Worm (Caenorhabditis elegans) whole organism, young adult: ENCODE data around the gene T26A5.2.

Experiments
- B0336.3 ChIP-seq: fragments of 200-800 bp; sonication (Bioruptor generic); IDR thresholded peaks from 2 replicates; pipeline ENCODE4 v1.3.6; 2022; ENCODE audit warnings: missing genetic modification characterization, missing compliant biosample characterization
- C06A6.2 ChIP-seq: fragments of 200-800 bp; sonication (Bioruptor generic); conservative IDR thresholded peaks from 2 replicates; pipeline ENCODE4 v1.3.6; 2022; ENCODE audit warnings: missing genetic modification characterization, missing compliant biosample characterization
- D2030.7 ChIP-seq: fragments of 200-800 bp; sonication (Bioruptor generic); IDR thresholded peaks from 2 replicates; pipeline ENCODE4 v1.3.6; 2022; ENCODE audit warnings: missing genetic modification reagents, missing genetic modification characterization, missing compliant biosample characterization
- F23B12.7 ChIP-seq: sonication (generic microtip); optimal IDR thresholded peaks from 2 replicates; lab custom pipeline; 2017; ENCODE audit warnings: missing genetic modification characterization, mild to moderate bottlenecking, missing compliant biosample characterization, antibody characterized with exemption, moderate library complexity; ENCODE audit not compliant: insufficient read depth
- F37B4.10 ChIP-seq: fragments of 200-800 bp; sonication (Bioruptor generic); IDR thresholded peaks from 2 replicates; pipeline ENCODE4 v1.3.6; 2022; ENCODE audit warnings: missing genetic modification characterization, missing compliant biosample characterization
- T26A5.8 ChIP-seq: sonication (generic microtip); optimal IDR thresholded peaks from 2 replicates; lab custom pipeline; 2016; ENCODE audit warnings: missing genetic modification characterization, missing compliant biosample characterization
- Y53G8AR.9 ChIP-seq: fragments of 200-800 bp; sonication (Bioruptor generic); conservative IDR thresholded peaks from 2 replicates; pipeline ENCODE4 v1.3.6; 2022; ENCODE audit warnings: missing genetic modification reagents, missing genetic modification characterization, missing compliant biosample characterization
- Y56A3A.18 ChIP-seq: fragments of 200-800 bp; sonication (Bioruptor generic); IDR thresholded peaks from 2 replicates; pipeline ENCODE4 v1.3.6; 2022; ENCODE audit warnings: missing genetic modification reagents, missing genetic modification characterization, missing compliant biosample characterization
- Y79H2A.3 ChIP-seq: fragments of 200-800 bp; sonication (Bioruptor generic); conservative IDR thresholded peaks from 2 replicates; pipeline ENCODE4 v1.3.6; 2022; ENCODE audit warnings: missing genetic modification reagents, missing genetic modification characterization, missing compliant biosample characterization
- atf-7 ChIP-seq: sonication (generic microtip); optimal IDR thresholded peaks from 2 replicates; lab custom pipeline; 2017; ENCODE audit warnings: mild to moderate bottlenecking, missing genetic modification characterization, missing compliant biosample characterization
- attf-3 ChIP-seq: fragments of 200-800 bp; sonication (Bioruptor generic); conservative IDR thresholded peaks from 2 replicates; pipeline ENCODE4 v1.3.6; 2022; ENCODE audit warnings: missing genetic modification reagents, missing genetic modification characterization, missing compliant biosample characterization
- bed-1 ChIP-seq: fragments of 200-800 bp; sonication (Bioruptor generic); IDR thresholded peaks from 2 replicates; pipeline ENCODE4 v1.3.6; 2022; ENCODE audit warnings: missing genetic modification reagents, missing genetic modification characterization, missing compliant biosample characterization
- cebp-1 ChIP-seq, 2 experiments: fragments of 200-800 bp in 1 of 2; sonication (Bioruptor generic) in 1 of 2; sonication (generic microtip) in 1 of 2; IDR thresholded peaks in 1 of 2; optimal IDR thresholded peaks in 1 of 2; 2 replicates each; pipeline versions ENCODE4 v1.3.6 to Lab custom; 2017 to 2022; ENCODE audit warnings: missing compliant biosample characterization in 2 of 2, missing genetic modification characterization in 2 of 2, mild to moderate bottlenecking in 1 of 2, missing genetic modification reagents in 1 of 2, moderate library complexity in 1 of 2
- cebp-2 ChIP-seq: fragments of 200-800 bp; sonication (Bioruptor generic); IDR thresholded peaks from 2 replicates; pipeline ENCODE4 v1.3.6; 2022; ENCODE audit warnings: missing genetic modification characterization, missing compliant biosample characterization
- ceh-40 ChIP-seq: fragments of 200-800 bp; sonication (Bioruptor generic); IDR thresholded peaks from 2 replicates; pipeline ENCODE4 v1.3.6; 2022; ENCODE audit warnings: missing genetic modification characterization, missing compliant biosample characterization
- ceh-79 ChIP-seq: sonication (generic microtip); optimal IDR thresholded peaks from 2 replicates; lab custom pipeline; 2017; ENCODE audit warnings: mild to moderate bottlenecking, missing genetic modification characterization, missing compliant biosample characterization
- egl-18 ChIP-seq: fragments of 200-800 bp; sonication (Bioruptor generic); IDR thresholded peaks from 2 replicates; pipeline ENCODE4 v1.3.6; 2022; ENCODE audit warnings: missing genetic modification reagents, missing genetic modification characterization, missing compliant biosample characterization
- egrh-3 ChIP-seq: fragments of 200-800 bp; sonication (Bioruptor generic); IDR thresholded peaks from 2 replicates; pipeline ENCODE4 v1.3.6; 2022; ENCODE audit warnings: missing genetic modification reagents, missing genetic modification characterization, missing compliant biosample characterization
- ekl-4 ChIP-seq: fragments of 200-800 bp; sonication (Bioruptor generic); IDR thresholded peaks from 2 replicates; pipeline ENCODE4 v1.3.6; 2022; ENCODE audit warnings: missing genetic modification reagents, missing genetic modification characterization, missing compliant biosample characterization
- gei-17 ChIP-seq: fragments of 200-800 bp; sonication (Bioruptor generic); optimal IDR thresholded peaks from 2 replicates; lab custom pipeline; 2018; ENCODE audit warnings: mild to moderate bottlenecking, missing genetic modification characterization, missing compliant biosample characterization
- him-1 ChIP-seq: sonication (generic microtip); optimal IDR thresholded peaks from 2 replicates; lab custom pipeline; 2016; ENCODE audit warnings: missing genotype, missing genetic modification reagents, missing genetic modification characterization, missing compliant biosample characterization
- hlh-26 ChIP-seq: fragments of 200-800 bp; sonication (Bioruptor generic); conservative IDR thresholded peaks from 2 replicates; pipeline ENCODE4 v1.3.6; 2022; ENCODE audit warnings: missing genetic modification reagents, missing genetic modification characterization, missing compliant biosample characterization
- hmg-20 ChIP-seq: fragments of 200-800 bp; sonication (Bioruptor generic); IDR thresholded peaks from 2 replicates; pipeline ENCODE4 v1.3.6; 2022; ENCODE audit warnings: missing genetic modification reagents, missing genetic modification characterization, missing compliant biosample characterization
- hrde-1 ChIP-seq: sonication (generic microtip); optimal IDR thresholded peaks from 2 replicates; lab custom pipeline; 2016; ENCODE audit warnings: missing genetic modification characterization, mild to moderate bottlenecking, missing compliant biosample characterization, moderate library complexity, missing genotype, missing genetic modification reagents, borderline replicate concordance
- hsf-1 ChIP-seq: fragments of 200-800 bp; sonication (Bioruptor generic); IDR thresholded peaks from 2 replicates; pipeline ENCODE4 v1.3.6; 2022; ENCODE audit warnings: missing genetic modification reagents, missing genetic modification characterization, missing compliant biosample characterization
- let-526 ChIP-seq: fragments of 200-800 bp; sonication (Bioruptor generic); IDR thresholded peaks from 2 replicates; pipeline ENCODE4 v1.3.6; 2022; ENCODE audit warnings: missing genetic modification reagents, missing genetic modification characterization, missing compliant biosample characterization
- lin-26 ChIP-seq: fragments of 200-800 bp; sonication (Bioruptor generic); IDR thresholded peaks from 2 replicates; pipeline ENCODE4 v1.3.6; 2022; ENCODE audit warnings: missing genetic modification reagents, missing genetic modification characterization, missing compliant biosample characterization
- lin-54 ChIP-seq: fragments of 200-800 bp; sonication (Bioruptor generic); optimal IDR thresholded peaks from 2 replicates; lab custom pipeline; 2018; ENCODE audit warnings: mild to moderate bottlenecking, missing genetic modification characterization, missing compliant biosample characterization
- lsl-1 ChIP-seq: fragments of 200-800 bp; sonication (Bioruptor generic); optimal IDR thresholded peaks from 2 replicates; lab custom pipeline; 2018; ENCODE audit warnings: mild to moderate bottlenecking, missing genetic modification characterization, moderate library complexity, missing compliant biosample characterization
- nfyb-1 ChIP-seq: fragments of 200-800 bp; sonication (Bioruptor generic); IDR thresholded peaks from 2 replicates; pipeline ENCODE4 v1.3.6; 2022; ENCODE audit warnings: missing genetic modification reagents, missing genetic modification characterization, missing compliant biosample characterization
- rec-8 ChIP-seq, 2 experiments: sonication (generic microtip); optimal IDR thresholded peaks; 2 replicates each; lab custom pipeline; 2016; ENCODE audit warnings: mild to moderate bottlenecking in 2 of 2, missing genetic modification characterization in 2 of 2, missing genetic modification reagents in 2 of 2, missing genotype in 2 of 2, missing biosample characterization in 1 of 2, missing compliant biosample characterization in 1 of 2, moderate library complexity in 1 of 2
- rpc-1 ChIP-seq, 2 experiments: fragments of 150-350 bp in 1 of 2; sonication (generic microtip) in 1 of 2; optimal IDR thresholded peaks; 2 replicates each; lab custom pipeline; 2014 to 2018; ENCODE audit warnings: missing biosample characterization in 1 of 2, missing genetic modification characterization in 1 of 2, missing genetic modification reagents in 1 of 2, missing genotype in 1 of 2
- sea-2 ChIP-seq: fragments of 200-800 bp; sonication (Bioruptor generic); IDR thresholded peaks from 2 replicates; pipeline ENCODE4 v1.3.6; 2022; ENCODE audit warnings: missing genetic modification characterization, missing compliant biosample characterization
- snpc-3.4 ChIP-seq: sonication (generic microtip); optimal IDR thresholded peaks from 2 replicates; lab custom pipeline; 2017; ENCODE audit warnings: missing genetic modification characterization, mild to moderate bottlenecking, missing compliant biosample characterization, antibody characterized with exemption, moderate library complexity, missing genotype, missing genetic modification reagents
- tbp1 ChIP-seq: fragments of 200-800 bp; sonication (Bioruptor generic); optimal IDR thresholded peaks from 2 replicates; lab custom pipeline; 2018; ENCODE audit warnings: mild to moderate bottlenecking, missing genetic modification characterization, missing compliant biosample characterization
- unc-130 ChIP-seq: sonication (generic microtip); optimal IDR thresholded peaks from 2 replicates; lab custom pipeline; 2016; ENCODE audit warnings: missing genetic modification reagents, missing genetic modification characterization, missing compliant biosample characterization
- unc-62 ChIP-seq: fragments of 150-350 bp; optimal IDR thresholded peaks from 2 replicates; lab custom pipeline; 2014; ENCODE audit warnings: missing biosample characterization, missing genetic modification reagents, missing genetic modification characterization
- xnd-1 ChIP-seq: sonication (generic microtip); optimal IDR thresholded peaks from 2 replicates; lab custom pipeline; 2016; ENCODE audit warnings: missing genotype, missing genetic modification reagents, missing genetic modification characterization, missing compliant biosample characterization
- zfh-2 ChIP-seq: fragments of 200-800 bp; sonication (Bioruptor generic); conservative IDR thresholded peaks from 2 replicates; pipeline ENCODE4 v1.3.6; 2022; ENCODE audit warnings: missing genetic modification reagents, missing genetic modification characterization, missing compliant biosample characterization
- zim-3 ChIP-seq: sonication (generic microtip); optimal IDR thresholded peaks from 2 replicates; lab custom pipeline; 2017; ENCODE audit warnings: mild to moderate bottlenecking, missing genetic modification characterization, moderate library complexity, missing compliant biosample characterization

T26A5.2 gene

DNA sequence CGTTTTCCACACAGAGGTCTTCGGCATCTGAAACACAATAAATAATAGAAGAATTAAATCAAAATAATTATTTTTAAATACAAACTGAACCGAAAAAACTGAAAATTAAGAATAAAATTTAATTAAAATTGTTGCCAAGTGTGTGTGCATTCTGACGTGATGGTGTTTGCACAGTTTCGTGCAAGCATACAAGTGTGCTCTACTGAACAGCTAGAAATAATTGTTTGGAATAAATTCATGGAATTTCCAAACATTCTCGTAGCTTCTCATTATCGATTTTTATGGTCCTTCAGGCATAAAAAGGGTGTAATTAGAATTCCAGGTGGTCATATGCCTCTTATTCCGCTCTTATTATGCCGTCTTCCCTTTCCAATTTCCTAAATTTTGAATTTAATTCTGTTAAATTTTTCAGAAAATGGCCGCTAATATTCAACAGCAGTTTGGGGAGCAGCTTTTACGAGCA is 35.3 kb upstream of the T26A5.2 start, which contains the start of the genes mrps-17 and txdc-9 (continued):
- TF ChIP-seq gei-17 (GFP tag; lab: Kevin White, UChicago) (no peak), snpc-3.4 (tag; lab: Kevin White, UChicago) (peak; percentile 20), D2030.7 (GFP tag; lab: Robert Waterston, UW) (0 out of 2 replicates have a peak, but pooled peaks have one; percentile 19), lin-26 (GFP tag; lab: Robert Waterston, UW) (no peak)

DNA sequence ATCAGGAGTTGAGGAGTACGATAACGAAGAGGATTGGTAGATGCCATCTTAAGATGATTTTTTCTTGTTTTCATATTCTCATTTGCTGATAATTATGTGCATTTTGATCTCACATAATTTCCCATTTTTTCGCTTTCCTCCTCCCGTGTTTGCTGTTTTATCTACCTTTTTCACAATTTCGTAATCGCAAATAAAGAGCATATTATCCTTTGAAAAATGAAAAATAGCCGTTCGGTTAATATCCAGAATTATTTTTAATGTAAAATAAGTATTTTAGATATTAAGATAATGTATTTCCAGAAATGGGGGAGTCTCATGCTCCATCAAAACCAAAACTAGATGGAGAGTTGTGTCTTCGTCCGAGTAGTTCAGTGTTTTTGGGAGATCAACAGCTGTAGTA is 34.2 kb upstream of the T26A5.2 start, which contains the start of gene vps-16:
vps-16 (plus strand) TSS at position 301 of the 400 bp plus-strand sequence.
- TF ChIP-seq ekl-4 (0 out of 2 replicates have a peak, but pooled peaks have one; percentile 41), hsf-1 (GFP tag; lab: Robert Waterston, UW) (no peak), cebp-1 (GFP tag; IDR thresholded peaks at IDR 0.05; lab: Robert Waterston, UW) (no peak), cebp-1 (tag; optimal IDR thresholded peaks at IDR 0.05; lab: Kevin White, UChicago) (peak; percentile 15)

DNA sequence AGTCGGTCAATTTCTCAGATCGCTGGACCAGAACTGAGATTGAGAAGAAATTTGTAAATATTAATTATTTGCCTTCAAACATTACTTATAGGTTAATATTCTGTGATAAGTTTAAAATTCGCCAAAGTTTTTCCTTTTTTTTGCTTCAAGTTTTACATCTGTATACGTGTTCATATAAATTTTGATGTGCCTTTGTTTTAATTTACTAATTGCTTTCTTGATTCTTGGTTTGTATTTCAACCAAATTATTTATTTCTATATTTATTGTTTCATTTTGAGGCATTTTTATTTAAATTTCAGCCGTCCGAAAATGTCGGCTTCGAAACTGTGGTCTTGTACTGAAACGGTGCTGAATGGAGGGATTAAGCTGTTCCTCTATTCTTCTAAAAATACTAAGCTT is 30.8 kb upstream of the T26A5.2 start, which contains the start of gene C05D11.1:
C05D11.1 (plus strand) TSS at position 301 of the 400 bp plus-strand sequence.
- TF ChIP-seq F37B4.10 (GFP tag; lab: Robert Waterston, UW), result no peak
- TF ChIP-seq ceh-79 (tag; lab: Kevin White, UChicago), result no peak
- no peak for TF ChIP-seq egrh-3 (GFP tag; lab: Robert Waterston, UW)
- no peak for TF ChIP-seq him-1 (tag; lab: Kevin White, UChicago)
- no peak for TF ChIP-seq attf-3
- TF ChIP-seq cebp-2 (GFP tag; lab: Robert Waterston, UW), result no peak
- TF ChIP-seq zim-3 (tag; lab: Kevin White, UChicago), result no peak
- TF ChIP-seq nfyb-1, result no peak
- no peak for TF ChIP-seq xnd-1 (tag; lab: Kevin White, UChicago)
- no peak for TF ChIP-seq egl-18 (GFP tag; lab: Robert Waterston, UW)

DNA sequence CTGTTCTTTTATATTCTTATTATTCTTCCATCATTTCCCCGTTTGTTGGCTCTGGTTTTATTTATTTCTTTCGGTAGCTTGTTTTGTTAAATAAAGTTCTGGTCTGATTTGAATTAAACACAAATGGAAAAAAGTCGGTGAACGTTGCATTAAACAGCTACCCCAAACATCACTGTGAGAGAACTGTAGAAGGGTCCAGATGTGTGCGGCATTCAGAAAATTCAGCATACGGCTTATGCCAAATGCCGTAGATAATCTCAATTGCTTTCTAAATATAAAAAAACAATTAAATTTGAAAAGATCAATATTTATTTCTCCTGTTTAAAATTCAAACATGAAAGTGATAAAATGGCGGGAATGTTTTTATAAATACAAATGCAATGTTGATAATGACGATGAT is 27.3 kb upstream of the T26A5.2 start:
- no peak for TF ChIP-seq C06A6.2 (GFP tag; lab: Robert Waterston, UW)
- no peak for TF ChIP-seq F23B12.7 (tag; lab: Kevin White, UChicago)
- 0 out of 2 replicates have a peak, but pooled peaks have one; percentile 25 for TF ChIP-seq Y79H2A.3 (GFP tag; lab: Robert Waterston, UW)
- peak; percentile 40 for TF ChIP-seq hrde-1 (tag; lab: Kevin White, UChicago)
- peak; percentile 41; the same call in 1 of the 2 replicates for TF ChIP-seq Y53G8AR.9 (GFP tag; lab: Robert Waterston, UW)
- TF ChIP-seq let-526 (GFP tag; lab: Robert Waterston, UW), result no peak
- TF ChIP-seq bed-1 (GFP tag; lab: Robert Waterston, UW), result no peak
- TF ChIP-seq Y56A3A.18 (GFP tag; lab: Robert Waterston, UW), result peak; percentile 14; the same call in 1 of the 2 replicates
- TF ChIP-seq D2030.7 (GFP tag; lab: Robert Waterston, UW), result peak; percentile 43; the same call in 1 of the 2 replicates
- no peak for TF ChIP-seq zfh-2 (GFP tag; lab: Robert Waterston, UW)
- no peak for TF ChIP-seq rpc-1 (optimal IDR thresholded peaks at IDR 0.05; lab: Kevin White, UChicago)
- TF ChIP-seq rpc-1 (tag; optimal IDR thresholded peaks at IDR 0.05; lab: Kevin White, UChicago), result no peak
- TF ChIP-seq T26A5.8 (tag; lab: Kevin White, UChicago), result no peak
- peak; percentile 1 for TF ChIP-seq xnd-1 (tag; lab: Kevin White, UChicago)
- no peak for TF ChIP-seq tbp1 (GFP tag; lab: Kevin White, UChicago)
- TF ChIP-seq rec-8 (tag; optimal IDR thresholded peaks at IDR 0.05; lab: Kevin White, UChicago), result no peak
- TF ChIP-seq lin-54 (GFP tag; lab: Kevin White, UChicago), result peak; percentile 19
- no peak for TF ChIP-seq gei-17 (GFP tag; lab: Kevin White, UChicago)
- no peak for TF ChIP-seq hlh-26 (GFP tag; lab: Robert Waterston, UW)
- TF ChIP-seq sea-2 (GFP tag; lab: Robert Waterston, UW), result no peak
- peak; percentile 84 for TF ChIP-seq him-1 (tag; lab: Kevin White, UChicago)
- 0 out of 2 replicates have a peak, but pooled peaks have one; percentile 29 for TF ChIP-seq B0336.3
- peak; percentile 41 for TF ChIP-seq unc-130 (GFP tag; lab: Kevin White, UChicago)
- TF ChIP-seq ceh-40 (GFP tag; lab: Robert Waterston, UW), result no peak
- TF ChIP-seq unc-62 (GFP tag; lab: Kevin White, UChicago), result no peak
- TF ChIP-seq atf-7 (tag; lab: Kevin White, UChicago), result no peak
- peak; percentile 32 for TF ChIP-seq lsl-1 (GFP tag; lab: Kevin White, UChicago)
- TF ChIP-seq hmg-20 (GFP tag; lab: Robert Waterston, UW), result no peak
- TF ChIP-seq snpc-3.4 (tag; lab: Kevin White, UChicago), result peak; percentile 55
